Fruit fly (Drosophila melanogaster): ENCODE measurements around the gene CG4991.

DNA sequence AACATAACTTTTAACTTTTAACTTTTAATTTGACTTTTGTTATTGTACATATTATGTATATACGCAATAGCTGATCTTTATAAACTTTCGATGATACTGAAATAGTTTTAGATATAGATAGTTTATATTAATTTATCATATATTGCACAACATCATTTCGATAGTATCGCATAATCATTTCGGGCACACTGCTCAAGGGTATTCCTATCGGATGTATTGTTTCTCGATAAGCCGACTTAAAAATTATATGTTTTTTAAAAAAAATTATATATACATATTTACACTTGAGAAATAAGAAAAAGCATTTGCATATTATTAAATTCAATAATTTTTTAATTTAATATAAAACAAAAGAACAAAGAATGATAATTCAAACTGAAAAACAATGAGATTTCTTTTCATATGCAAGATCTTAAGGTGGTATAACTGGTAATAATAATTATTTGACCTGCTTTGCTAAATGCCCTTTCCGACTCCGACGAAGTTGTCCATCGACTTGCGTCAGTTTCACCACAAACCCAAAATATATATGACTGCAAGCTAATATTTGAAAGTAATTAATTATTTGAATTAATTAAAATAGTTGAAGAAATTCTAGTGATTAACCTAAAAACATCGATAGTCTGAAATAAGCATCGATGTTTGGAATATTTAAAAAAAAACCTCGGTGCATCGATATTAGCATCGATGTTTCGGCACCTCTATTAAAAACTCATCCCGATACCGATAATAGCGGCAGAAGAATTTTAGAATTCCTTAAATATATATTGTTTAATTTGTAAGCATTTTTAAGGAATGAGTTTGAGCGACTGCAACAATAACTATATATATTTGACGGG lies 13.3 kb upstream of the CG4991 start, which contains the start of gene CG4949:
- TF ChIP-seq Sox102F (GFP tag; optimal IDR thresholded peaks at IDR 0.05) = no peak
- no peak for TF ChIP-seq CG7368 (GFP tag; optimal IDR thresholded peaks at IDR 0.05)
- peak; percentile 51 for TF ChIP-seq svp (GFP tag)
- TF ChIP-seq lz (GFP tag; optimal IDR thresholded peaks at IDR 0.05) = peak; percentile 6
- TF ChIP-seq fd85E (GFP tag; optimal IDR thresholded peaks at IDR 0.05) = no peak
- TF ChIP-seq CG11762 (GFP tag; optimal IDR thresholded peaks at IDR 0.05; ENCODE audit: insufficient read depth) = no peak
- TF ChIP-seq CG3919 (GFP tag; optimal IDR thresholded peaks at IDR 0.05) = no peak
- TF ChIP-seq CG16779 (tag; optimal IDR thresholded peaks at IDR 0.05) = no peak
